Fruit fly (Drosophila melanogaster): ENCODE measurements around the gene CG15743.

The CG15743 gene

dm6 chrX:13300835-13301502 is 15.5 kb downstream of the CG15743 start (continued):
- no peak for TF ChIP-seq tin (GFP tag; optimal IDR thresholded peaks at IDR 0.05)
- TF ChIP-seq CG8388 (GFP tag; optimal IDR thresholded peaks at IDR 0.05), result no peak
- peak; percentile 69 for TF ChIP-seq cg (GFP tag; optimal IDR thresholded peaks at IDR 0.05)
- TF ChIP-seq schlank (tag; optimal IDR thresholded peaks at IDR 0.05), result no peak
- no peak for TF ChIP-seq yki (optimal IDR thresholded peaks at IDR 0.05)
- TF ChIP-seq Rfx (GFP tag; IDR thresholded peaks at IDR 0.05), result peak; percentile 11; the same call in 1 of the 2 replicates
- TF ChIP-seq aop (GFP tag; IDR thresholded peaks at IDR 0.05), result no peak
- no peak for TF ChIP-seq CG1603 (tag; optimal IDR thresholded peaks at IDR 0.05)
- no peak for TF ChIP-seq Nf-YA (GFP tag; IDR thresholded peaks at IDR 0.05)
- TF ChIP-seq CG31224 (GFP tag; IDR thresholded peaks at IDR 0.05), result no peak
- peak; percentile 19 for TF ChIP-seq cwo (GFP tag; optimal IDR thresholded peaks at IDR 0.05)
- no peak for TF ChIP-seq Oaz (GFP tag; IDR thresholded peaks at IDR 0.05)
- TF ChIP-seq mirr (GFP tag; optimal IDR thresholded peaks at IDR 0.05), result peak; percentile 21
- no peak for TF ChIP-seq Usf (GFP tag; optimal IDR thresholded peaks at IDR 0.05)
- no peak for TF ChIP-seq ind (GFP tag; optimal IDR thresholded peaks at IDR 0.05)
- TF ChIP-seq tio (GFP tag; optimal IDR thresholded peaks at IDR 0.05), result no peak
- TF ChIP-seq Sox102F (GFP tag; optimal IDR thresholded peaks at IDR 0.05), result no peak
- TF ChIP-seq chn (GFP tag; optimal IDR thresholded peaks at IDR 0.05), result no peak
- no peak for TF ChIP-seq CG2889 (GFP tag; IDR thresholded peaks at IDR 0.05)
- no peak for TF ChIP-seq CG32532 (GFP tag; IDR thresholded peaks at IDR 0.05)
- no peak for TF ChIP-seq danr (GFP tag; IDR thresholded peaks at IDR 0.05)
- no peak for TF ChIP-seq CG7372 (GFP tag; IDR thresholded peaks at IDR 0.05)
- no peak for TF ChIP-seq CG11247 (GFP tag; IDR thresholded peaks at IDR 0.05)
- TF ChIP-seq D19B (GFP tag; optimal IDR thresholded peaks at IDR 0.05), result no peak
- no peak for TF ChIP-seq CoRest (tag; optimal IDR thresholded peaks at IDR 0.05)
- no peak for TF ChIP-seq H15 (GFP tag; IDR thresholded peaks at IDR 0.05)
- TF ChIP-seq Sry-β (GFP tag; optimal IDR thresholded peaks at IDR 0.05), result peak; percentile 80
- no peak for TF ChIP-seq Nf-YB (GFP tag; optimal IDR thresholded peaks at IDR 0.05)
- TF ChIP-seq dmrt11E (tag; optimal IDR thresholded peaks at IDR 0.05), result no peak
- no peak for TF ChIP-seq CG11696 (GFP tag; IDR thresholded peaks at IDR 0.05)
- TF ChIP-seq Spps (tag; optimal IDR thresholded peaks at IDR 0.05), result no peak
- TF ChIP-seq Doc3 (GFP tag; IDR thresholded peaks at IDR 0.05; ENCODE audit: partially characterized antibody), result no peak
- TF ChIP-seq Mes4 (GFP tag; optimal IDR thresholded peaks at IDR 0.05), result no peak
- 0 out of 2 replicates have a peak, but pooled peaks have one; percentile 30 for TF ChIP-seq slbo (GFP tag; IDR thresholded peaks at IDR 0.05)
- TF ChIP-seq CG32767 (GFP tag; IDR thresholded peaks at IDR 0.05), result no peak
- TF ChIP-seq dpn (GFP tag; optimal IDR thresholded peaks at IDR 0.05), result no peak
- peak; percentile 71 for TF ChIP-seq CG12769 (tag; optimal IDR thresholded peaks at IDR 0.05)
- no peak for TF ChIP-seq CG12155 (GFP tag; optimal IDR thresholded peaks at IDR 0.05)
- no peak for TF ChIP-seq tgo (GFP tag; IDR thresholded peaks at IDR 0.05)
- TF ChIP-seq Abd-B (GFP tag; optimal IDR thresholded peaks at IDR 0.05), result no peak
- no peak for TF ChIP-seq crp (GFP tag; optimal IDR thresholded peaks at IDR 0.05)
- TF ChIP-seq rib (GFP tag; IDR thresholded peaks at IDR 0.05), result no peak
- no peak for TF ChIP-seq slou (GFP tag; optimal IDR thresholded peaks at IDR 0.05)
- no peak for TF ChIP-seq ken (GFP tag; IDR thresholded peaks at IDR 0.05)
- TF ChIP-seq Kr (GFP tag; optimal IDR thresholded peaks at IDR 0.05), result no peak
- TF ChIP-seq Optix (GFP tag; IDR thresholded peaks at IDR 0.05), result no peak
- TF ChIP-seq CG2199 (GFP tag; IDR thresholded peaks at IDR 0.05), result no peak
- TF ChIP-seq chinmo (GFP tag; IDR thresholded peaks at IDR 0.05; ENCODE audit: partially characterized antibody), result peak; percentile 98
- TF ChIP-seq CG2678 (tag; optimal IDR thresholded peaks at IDR 0.05), result no peak
- peak; percentile 18 for TF ChIP-seq CG13894 (tag; optimal IDR thresholded peaks at IDR 0.05)
- no peak for TF ChIP-seq CG12299 (tag; optimal IDR thresholded peaks at IDR 0.05)

Measured in whole organism, embryonic.